Worm (Caenorhabditis elegans): ENCODE measurements around the gene B0280.2.

B0280.2 gene

DNA sequence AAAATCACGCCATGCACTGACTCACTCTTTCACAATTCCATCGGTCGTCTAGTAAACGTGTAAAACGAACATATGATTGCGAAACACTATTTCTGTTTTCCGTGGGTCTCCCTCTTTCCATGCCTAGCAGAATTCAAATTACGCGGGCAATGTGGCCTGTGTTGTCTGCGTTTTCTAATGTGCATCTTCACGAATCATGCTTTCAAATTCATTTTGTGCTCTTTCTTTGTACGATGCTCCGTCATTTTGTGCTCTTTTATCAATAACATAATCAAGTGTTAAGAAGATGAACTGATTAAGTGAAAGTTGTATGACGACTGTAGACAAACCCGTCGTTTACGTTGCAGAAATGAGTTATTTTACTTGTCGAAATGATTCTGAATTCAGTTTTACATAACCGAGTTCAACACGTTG is 41.4 kb downstream of the B0280.2 start:
- TF ChIP-seq nfyb-1 (GFP tag; IDR thresholded peaks at IDR 0.05) (0 out of 2 replicates have a peak, but pooled peaks have one; percentile 55), let-607 (tag; optimal IDR thresholded peaks at IDR 0.05) (peak; percentile 68 to 75), gei-17 (GFP tag; optimal IDR thresholded peaks at IDR 0.05) (no peak), snpc-3.4 (tag; optimal IDR thresholded peaks at IDR 0.05) (no peak), snpc-1.3 (tag; optimal IDR thresholded peaks at IDR 0.05; ENCODE audit: insufficient read depth) (no peak), ztf-18 (tag; optimal IDR thresholded peaks at IDR 0.05) (peak; percentile 54), ztf-6 (GFP tag; IDR thresholded peaks at IDR 0.05) (no peak), T26A5.8 (tag; optimal IDR thresholded peaks at IDR 0.05) (no peak), cebp-2 (GFP tag; IDR thresholded peaks at IDR 0.05) (no peak), sea-2 (GFP tag; IDR thresholded peaks at IDR 0.05) (no peak), F23B12.7 (tag; optimal IDR thresholded peaks at IDR 0.05; ENCODE audit: insufficient read depth) (peak; percentile 28), F49E8.2 (tag; optimal IDR thresholded peaks at IDR 0.05; ENCODE audit: insufficient read depth) (no peak), Y53G8AR.9 (GFP tag; conservative IDR thresholded peaks at IDR 0.05) (no peak), tbp1 (GFP tag; optimal IDR thresholded peaks at IDR 0.05) (no peak), snpc-1.1 (tag; optimal IDR thresholded peaks at IDR 0.05; ENCODE audit: insufficient read depth) (no peak), Y79H2A.3 (GFP tag; conservative IDR thresholded peaks at IDR 0.05) (no peak), lin-40 (tag; optimal IDR thresholded peaks at IDR 0.05) (peak; percentile 15), attf-3 (GFP tag; conservative IDR thresholded peaks at IDR 0.05) (no peak), ccch-3 (GFP tag; optimal IDR thresholded peaks at IDR 0.05) (no peak), athp-1 (tag; optimal IDR thresholded peaks at IDR 0.05) (no peak), nhr-120 (GFP tag; IDR thresholded peaks at IDR 0.05) (no peak), ztf-3 (GFP tag; optimal IDR thresholded peaks at IDR 0.05) (no peak), aptf-2 (GFP tag; conservative IDR thresholded peaks at IDR 0.05) (no peak), F52B5.7 (tag; optimal IDR thresholded peaks at IDR 0.05) (no peak), lin-54 (GFP tag; optimal IDR thresholded peaks at IDR 0.05) (peak; percentile 61), hlh-12 (tag; optimal IDR thresholded peaks at IDR 0.05) (no peak), nhr-90 (tag; optimal IDR thresholded peaks at IDR 0.05) (peak; percentile 1), ets-4 (GFP tag; optimal IDR thresholded peaks at IDR 0.05) (peak; percentile 87), ama-1 (optimal IDR thresholded peaks at IDR 0.05) (no peak), ama-1 (GFP tag; optimal IDR thresholded peaks at IDR 0.05) (no peak), attf-5 (GFP tag; optimal IDR thresholded peaks at IDR 0.05) (peak; percentile 92), B0336.3 (GFP tag; IDR thresholded peaks at IDR 0.05) (0 out of 2 replicates have a peak, but pooled peaks have one; percentile 20), F22D6.2 (tag; optimal IDR thresholded peaks at IDR 0.05) (no peak), ztf-22 (GFP tag; optimal IDR thresholded peaks at IDR 0.05) (peak; percentile 28), aptf-3 (GFP tag; IDR thresholded peaks at IDR 0.05) (no peak), pha-4 (tag; optimal IDR thresholded peaks at IDR 0.05) (peak; percentile 73), lin-35 (GFP tag; optimal IDR thresholded peaks at IDR 0.05) (peak in 1 of 3 experiments; percentile 54), tbx-9 (tag; optimal IDR thresholded peaks at IDR 0.05; ENCODE audit: borderline replicate concordance) (no peak), efl-1 (GFP tag; optimal IDR thresholded peaks at IDR 0.05) (peak; percentile 1), tlf-1 (GFP tag; optimal IDR thresholded peaks at IDR 0.05) (no peak), D2030.7 (GFP tag; IDR thresholded peaks at IDR 0.05) (no peak), Y56A3A.18 (GFP tag; IDR thresholded peaks at IDR 0.05) (no peak), rec-8 (tag; optimal IDR thresholded peaks at IDR 0.05) (no peak), ceh-40 (GFP tag; IDR thresholded peaks at IDR 0.05) (no peak), C06A6.2 (GFP tag; conservative IDR thresholded peaks at IDR 0.05) (no peak), hlh-26 (GFP tag; conservative IDR thresholded peaks at IDR 0.05) (no peak), mcd-1 (GFP tag; IDR thresholded peaks at IDR 0.05) (no peak), sptf-2 (GFP tag; optimal IDR thresholded peaks at IDR 0.05) (no peak), B0019.2 (GFP tag; conservative IDR thresholded peaks at IDR 0.05) (no peak)

All from whole organism, young adult.